Worm (Caenorhabditis elegans): ENCODE measurements around the gene ugt-59.

ugt-59 gene

ce11 chrIV:10380626-10381025 is 20.2 kb downstream of the ugt-59 start (continued):
- TF ChIP-seq ceh-30 (tag; optimal IDR thresholded peaks at IDR 0.05) = no peak
- TF ChIP-seq ceh-18 (tag; optimal IDR thresholded peaks at IDR 0.05) = no peak
- TF ChIP-seq dmd-4 (tag; optimal IDR thresholded peaks at IDR 0.05; ENCODE audit: borderline replicate concordance) = no peak
- no peak for TF ChIP-seq pax-1 (tag; optimal IDR thresholded peaks at IDR 0.05)
- TF ChIP-seq C08G9.2 (tag; optimal IDR thresholded peaks at IDR 0.05) = no peak
- no peak for TF ChIP-seq sox-2 (GFP tag; IDR thresholded peaks at IDR 0.05)
- peak; percentile 24 for TF ChIP-seq tbx-2 (tag; optimal IDR thresholded peaks at IDR 0.05)
- TF ChIP-seq ahr-1 (tag; optimal IDR thresholded peaks at IDR 0.05) = no peak
- no peak for TF ChIP-seq eyg-1 (tag; optimal IDR thresholded peaks at IDR 0.05)
- TF ChIP-seq K09A11.1 (tag; optimal IDR thresholded peaks at IDR 0.05; ENCODE audit: insufficient read depth) = no peak
- no peak for TF ChIP-seq syd-9 (tag; optimal IDR thresholded peaks at IDR 0.05)
- peak; percentile 98 for TF ChIP-seq hlh-30 (tag; optimal IDR thresholded peaks at IDR 0.05; ENCODE audit: insufficient read depth)
- no peak for TF ChIP-seq fkh-10 (GFP tag; optimal IDR thresholded peaks at IDR 0.05)
- TF ChIP-seq ceh-6 (GFP tag; optimal IDR thresholded peaks at IDR 0.05) = no peak
- peak; percentile 39 for TF ChIP-seq ref-2 (tag; optimal IDR thresholded peaks at IDR 0.05)
- no peak for TF ChIP-seq lim-6 (tag; optimal IDR thresholded peaks at IDR 0.05)
- no peak for TF ChIP-seq pros-1 (tag; optimal IDR thresholded peaks at IDR 0.05)
- no peak for TF ChIP-seq fax-1 (tag; optimal IDR thresholded peaks at IDR 0.05)
- TF ChIP-seq tbx-7 (tag; optimal IDR thresholded peaks at IDR 0.05) = no peak
- TF ChIP-seq sox-4 (tag; optimal IDR thresholded peaks at IDR 0.05) = no peak
- no peak for TF ChIP-seq pag-3 (tag; optimal IDR thresholded peaks at IDR 0.05; ENCODE audit: borderline replicate concordance)
- no peak for TF ChIP-seq elt-4 (tag; optimal IDR thresholded peaks at IDR 0.05)
- TF ChIP-seq ceh-48 (tag; optimal IDR thresholded peaks at IDR 0.05) = peak; percentile 93
- no peak for TF ChIP-seq ceh-45 (GFP tag; IDR thresholded peaks at IDR 0.05)
- TF ChIP-seq nhr-11 (tag; optimal IDR thresholded peaks at IDR 0.05) = no peak
- no peak for TF ChIP-seq hlh-15 (tag; optimal IDR thresholded peaks at IDR 0.05)
- no peak for TF ChIP-seq zip-5 (tag; optimal IDR thresholded peaks at IDR 0.05)
- TF ChIP-seq gmeb-2 (tag; optimal IDR thresholded peaks at IDR 0.05) = no peak
- TF ChIP-seq ceh-24 (tag; optimal IDR thresholded peaks at IDR 0.05) = no peak
- TF ChIP-seq ceh-19 (GFP tag; optimal IDR thresholded peaks at IDR 0.05) = no peak
- TF ChIP-seq lin-11 (tag; optimal IDR thresholded peaks at IDR 0.05) = no peak
- TF ChIP-seq che-1 (tag; optimal IDR thresholded peaks at IDR 0.05) = no peak
- TF ChIP-seq npax-4 (tag; optimal IDR thresholded peaks at IDR 0.05) = no peak

DNA sequence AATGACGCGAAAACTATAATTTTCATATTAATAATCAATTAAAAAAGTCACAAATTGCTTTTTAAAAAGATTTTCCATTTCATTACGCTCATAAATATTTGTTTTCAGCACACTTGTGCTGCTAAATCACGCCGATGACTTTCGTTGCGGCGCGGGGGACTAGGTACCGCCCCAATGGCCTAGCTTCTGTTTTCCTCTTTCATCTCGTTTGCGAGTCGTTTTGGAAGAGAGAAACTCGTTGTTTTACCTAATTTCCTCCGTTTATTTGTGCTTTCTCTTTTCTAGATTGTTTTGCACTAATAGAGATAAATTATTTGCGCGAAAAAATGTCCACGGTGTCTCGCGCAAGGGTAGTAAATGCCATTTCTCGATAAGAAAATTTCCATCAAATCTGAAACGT is 20.6 kb downstream of the ugt-59 start:
- no peak for TF ChIP-seq pax-1 (tag; optimal IDR thresholded peaks at IDR 0.05)
- no peak for TF ChIP-seq Y22D7AL.16 (tag; optimal IDR thresholded peaks at IDR 0.05)
- TF ChIP-seq madf-2 (tag; optimal IDR thresholded peaks at IDR 0.05) = no peak
- no peak for TF ChIP-seq ref-2 (tag; optimal IDR thresholded peaks at IDR 0.05)
- TF ChIP-seq tbx-7 (tag; optimal IDR thresholded peaks at IDR 0.05) = no peak

ce11 chrIV:10382894-10383293 is 22.5 kb downstream of the ugt-59 start:
- no peak for TF ChIP-seq lin-11 (tag; optimal IDR thresholded peaks at IDR 0.05)
- no peak for TF ChIP-seq tbx-2 (tag; optimal IDR thresholded peaks at IDR 0.05)
- TF ChIP-seq sox-4 (tag; optimal IDR thresholded peaks at IDR 0.05) = no peak
- TF ChIP-seq sdc-2 (tag; optimal IDR thresholded peaks at IDR 0.05) = no peak
- TF ChIP-seq ahr-1 (tag; optimal IDR thresholded peaks at IDR 0.05) = no peak
- no peak for TF ChIP-seq nhr-232 (tag; optimal IDR thresholded peaks at IDR 0.05)
- TF ChIP-seq elt-4 (tag; optimal IDR thresholded peaks at IDR 0.05) = no peak
- no peak for TF ChIP-seq odd-2 (tag; optimal IDR thresholded peaks at IDR 0.05)
- no peak for TF ChIP-seq madf-2 (tag; optimal IDR thresholded peaks at IDR 0.05)
- TF ChIP-seq F13H6.1 (tag; optimal IDR thresholded peaks at IDR 0.05) = no peak
- no peak for TF ChIP-seq dmd-4 (tag; optimal IDR thresholded peaks at IDR 0.05; ENCODE audit: borderline replicate concordance)
- TF ChIP-seq ama-1 (optimal IDR thresholded peaks at IDR 0.05) = no peak
- TF ChIP-seq tbx-7 (tag; optimal IDR thresholded peaks at IDR 0.05) = no peak
- no peak for TF ChIP-seq ceh-45 (GFP tag; IDR thresholded peaks at IDR 0.05)
- no peak for TF ChIP-seq elt-2 (tag; optimal IDR thresholded peaks at IDR 0.05)
- no peak for TF ChIP-seq nfya-1 (tag; optimal IDR thresholded peaks at IDR 0.05)

Measured in whole organism, late embryonic.